Fruit fly (Drosophila melanogaster): ENCODE data around the gene Rtnl1.

The Rtnl1 gene

DNA sequence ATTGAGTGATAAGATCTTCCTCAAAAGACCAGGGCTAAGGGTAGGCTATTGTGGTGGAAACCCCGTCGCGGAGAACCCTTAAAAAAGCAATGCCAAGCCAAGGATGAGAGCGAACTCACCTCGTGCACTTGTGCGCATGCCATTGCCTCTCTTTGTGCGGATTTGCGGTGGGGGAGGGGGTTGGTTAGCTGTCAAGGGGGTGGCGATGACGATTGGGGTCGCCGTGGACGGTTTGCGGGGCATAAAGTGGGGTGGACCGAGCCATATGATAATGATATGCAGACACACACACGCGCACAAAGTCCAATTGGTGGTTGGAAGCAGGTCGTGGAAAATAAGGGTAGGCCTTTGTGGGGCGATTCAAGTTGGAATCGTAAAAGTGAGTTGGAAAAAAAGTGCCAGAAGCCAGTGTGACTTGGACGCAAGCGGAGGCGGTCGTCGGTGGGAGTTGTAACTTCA, 27.9 kb upstream of the Rtnl1 start, which contains the start of the genes CG14042 and SP555:
CG14042 (plus strand) TSS at position 308 of the 459 bp plus-strand sequence.
SP555 (plus strand) TSS at position 308 of the 459 bp plus-strand sequence.
- TF ChIP-seq CG17801 (GFP tag; optimal IDR thresholded peaks at IDR 0.05; ENCODE audit: partially characterized antibody), result no peak

DNA sequence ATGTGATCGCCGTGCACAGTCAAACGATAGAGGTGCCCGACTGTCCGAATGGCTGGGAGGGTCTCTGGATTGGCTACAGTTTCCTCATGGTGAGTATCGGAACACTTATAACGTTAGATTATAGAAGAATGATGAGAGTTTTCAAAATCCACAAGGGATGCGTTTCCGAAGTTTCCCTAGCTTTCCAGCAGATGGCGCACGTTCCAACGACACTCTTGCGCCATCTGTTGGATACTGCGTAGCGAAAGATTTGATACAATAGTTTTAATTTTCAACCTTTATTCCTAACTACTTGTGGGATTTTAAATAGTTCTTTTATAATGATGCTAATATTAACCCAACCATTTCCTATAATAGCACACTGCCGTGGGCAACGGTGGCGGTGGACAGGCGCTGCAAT, 26.6 kb upstream of the Rtnl1 start:
- TF ChIP-seq CG17801 (GFP tag; optimal IDR thresholded peaks at IDR 0.05; ENCODE audit: partially characterized antibody), result no peak

DNA sequence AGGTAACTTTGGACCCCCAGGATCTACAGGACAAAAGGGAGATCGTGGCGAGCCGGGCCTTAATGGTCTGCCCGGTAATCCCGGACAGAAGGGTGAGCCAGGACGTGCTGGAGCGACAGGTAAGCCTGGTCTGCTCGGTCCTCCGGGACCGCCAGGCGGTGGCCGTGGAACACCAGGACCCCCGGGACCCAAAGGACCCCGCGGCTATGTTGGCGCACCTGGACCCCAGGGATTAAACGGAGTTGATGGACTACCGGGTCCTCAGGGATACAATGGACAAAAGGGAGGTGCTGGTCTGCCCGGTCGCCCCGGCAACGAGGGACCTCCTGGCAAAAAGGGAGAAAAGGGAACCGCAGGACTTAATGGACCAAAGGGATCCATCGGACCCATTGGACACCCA, 22.4 kb upstream of the Rtnl1 start:
- no peak for TF ChIP-seq CG17801 (GFP tag; optimal IDR thresholded peaks at IDR 0.05; ENCODE audit: partially characterized antibody)

DNA sequence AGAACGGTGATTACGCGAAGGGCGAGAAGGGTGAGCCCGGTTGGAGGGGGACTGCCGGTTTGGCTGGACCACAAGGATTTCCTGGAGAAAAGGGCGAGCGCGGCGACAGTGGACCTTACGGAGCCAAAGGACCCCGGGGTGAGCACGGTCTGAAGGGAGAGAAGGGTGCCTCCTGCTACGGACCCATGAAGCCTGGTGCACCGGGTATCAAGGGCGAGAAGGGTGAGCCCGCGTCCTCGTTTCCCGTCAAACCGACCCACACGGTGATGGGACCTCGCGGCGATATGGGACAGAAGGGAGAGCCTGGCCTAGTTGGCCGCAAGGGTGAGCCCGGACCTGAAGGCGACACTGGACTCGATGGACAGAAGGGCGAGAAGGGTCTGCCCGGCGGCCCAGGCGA, 21.9 kb upstream of the Rtnl1 start:
- TF ChIP-seq CG17801 (GFP tag; optimal IDR thresholded peaks at IDR 0.05; ENCODE audit: partially characterized antibody), result no peak

DNA sequence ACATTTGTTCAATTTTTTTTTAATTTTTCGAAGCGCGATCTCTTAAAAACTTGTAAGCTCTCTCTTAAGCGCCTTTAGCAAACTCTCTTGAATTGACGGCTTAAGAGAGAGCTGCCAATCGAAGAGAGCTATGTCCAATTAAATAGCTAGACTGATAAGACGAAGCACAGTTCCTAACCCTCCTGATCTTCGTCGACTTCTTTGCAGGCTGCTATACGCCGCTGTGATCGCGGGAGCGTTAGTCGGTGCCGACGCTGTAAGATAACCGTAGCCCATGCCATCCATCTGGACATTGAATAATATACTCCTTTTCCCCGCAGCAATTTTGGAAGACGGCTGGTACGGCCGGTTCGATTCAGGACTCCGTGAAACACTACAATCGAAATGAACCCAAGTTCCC, 21.0 kb upstream of the Rtnl1 start:
- no peak for TF ChIP-seq CG17801 (GFP tag; optimal IDR thresholded peaks at IDR 0.05; ENCODE audit: partially characterized antibody)

DNA sequence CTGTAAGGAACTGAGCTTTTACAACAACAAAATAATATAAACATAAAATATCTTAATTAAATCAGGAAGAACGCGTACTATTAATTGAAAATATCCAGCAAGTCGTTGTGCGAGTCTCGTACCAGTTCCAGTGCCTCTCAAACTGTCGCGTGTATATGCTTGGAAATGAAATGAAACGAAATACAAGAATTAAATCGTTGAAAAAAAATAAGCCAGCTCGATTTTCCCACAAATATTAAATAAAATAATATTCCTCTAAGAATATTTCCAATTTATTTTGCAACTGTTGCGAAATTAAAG, 20.2 kb upstream of the Rtnl1 start:
- no peak for TF ChIP-seq CG17801 (GFP tag; optimal IDR thresholded peaks at IDR 0.05; ENCODE audit: partially characterized antibody)

DNA sequence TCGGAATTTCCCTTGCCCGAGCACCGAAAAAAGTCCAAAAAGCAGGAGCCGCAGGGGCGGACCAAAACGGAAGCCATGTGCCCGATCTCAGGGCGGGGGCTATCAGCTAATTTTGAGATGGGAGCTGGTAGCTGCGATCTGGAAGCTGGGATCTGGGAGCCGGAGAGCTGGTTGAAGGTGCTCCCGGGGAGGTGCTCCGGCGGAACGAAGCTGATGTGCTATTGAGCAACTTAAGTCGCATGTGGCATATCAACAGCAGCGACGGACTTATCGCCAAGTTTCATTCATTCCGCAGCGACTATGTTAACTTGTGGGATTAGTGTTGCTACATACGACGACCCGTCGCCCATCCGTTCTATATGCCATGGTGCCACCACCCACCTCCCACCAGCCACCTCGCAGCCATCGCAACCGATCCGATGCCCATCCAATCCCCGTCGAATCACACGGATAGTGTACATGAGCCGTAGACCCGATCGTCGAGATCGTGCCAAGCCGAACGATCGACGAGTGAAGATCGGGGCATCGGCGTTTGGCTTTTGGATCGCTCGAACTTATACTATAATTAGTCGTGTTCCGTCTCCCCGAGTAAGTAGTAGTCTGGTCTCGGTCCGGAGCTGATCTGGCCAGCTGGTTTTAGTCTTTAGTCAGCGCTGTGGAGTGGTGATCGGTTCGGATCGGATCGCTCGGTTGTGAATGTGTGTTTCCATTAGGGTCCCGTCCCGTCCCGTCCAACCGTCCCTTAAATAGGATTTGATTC, 19.7 kb upstream of the Rtnl1 start, which contains the start of gene Col4a1:
Col4a1 (plus strand) TSS at position 561 of the 760 bp plus-strand sequence.
- no peak for TF ChIP-seq CG17801 (GFP tag; optimal IDR thresholded peaks at IDR 0.05; ENCODE audit: partially characterized antibody)

DNA sequence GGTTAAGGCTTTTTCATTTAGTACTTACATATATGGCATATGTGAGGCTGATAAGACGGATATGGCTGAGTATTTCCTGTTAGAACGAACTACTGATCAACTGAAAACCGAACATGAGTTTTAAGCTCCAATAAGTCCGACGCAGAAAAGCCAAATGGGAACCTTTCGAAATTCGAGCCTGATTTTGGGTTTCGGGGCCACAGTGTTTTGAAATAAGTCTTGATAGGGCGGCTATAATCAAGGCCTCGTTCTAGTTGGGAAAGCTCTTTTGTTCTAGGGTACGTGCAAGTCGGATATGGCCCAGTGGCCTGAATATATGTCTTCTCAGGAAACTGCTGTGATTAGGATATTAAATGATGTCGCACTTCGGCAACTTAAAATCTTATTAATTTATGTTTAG, 18.6 kb upstream of the Rtnl1 start, which contains the start of gene vkg:
vkg (minus strand) TSS at position 101 of the 400 bp plus-strand sequence.
- TF ChIP-seq CG17801 (GFP tag; optimal IDR thresholded peaks at IDR 0.05; ENCODE audit: partially characterized antibody), result no peak

DNA sequence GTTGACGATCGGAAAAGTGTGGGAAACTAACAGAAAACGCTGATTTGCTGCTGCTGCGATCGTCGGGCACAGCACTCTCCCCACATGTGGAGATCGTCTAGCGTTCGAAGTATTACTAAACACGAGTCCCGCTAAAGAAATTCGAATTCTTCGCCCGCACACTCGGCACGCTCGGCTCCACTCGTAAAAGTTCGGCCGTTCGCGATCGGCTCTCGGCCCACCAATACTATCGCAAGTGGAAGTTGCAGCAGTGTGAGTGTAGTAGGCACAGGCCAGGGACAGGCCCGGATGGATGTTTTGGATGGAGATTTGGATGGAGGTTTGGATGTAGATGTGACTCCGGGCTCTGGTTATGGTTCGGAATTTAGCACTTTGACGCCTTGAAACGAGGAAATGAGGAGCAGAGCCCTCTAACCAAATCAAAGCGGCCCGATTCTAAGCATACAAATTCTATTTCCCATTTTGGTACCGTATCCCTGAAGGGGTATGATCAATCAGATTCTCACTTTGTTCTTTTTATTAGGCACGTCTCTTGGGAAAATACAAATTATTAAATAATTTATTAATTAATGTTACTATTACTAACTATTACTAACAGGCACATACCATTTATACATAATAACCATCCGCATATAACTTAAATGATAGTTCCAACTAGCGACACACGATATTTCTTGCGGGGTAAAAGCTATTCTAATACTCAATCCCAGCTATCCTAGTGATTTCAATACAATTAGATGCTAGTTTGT, 18.0 kb upstream of the Rtnl1 start:
- no peak for TF ChIP-seq CG17801 (GFP tag; optimal IDR thresholded peaks at IDR 0.05; ENCODE audit: partially characterized antibody)

DNA sequence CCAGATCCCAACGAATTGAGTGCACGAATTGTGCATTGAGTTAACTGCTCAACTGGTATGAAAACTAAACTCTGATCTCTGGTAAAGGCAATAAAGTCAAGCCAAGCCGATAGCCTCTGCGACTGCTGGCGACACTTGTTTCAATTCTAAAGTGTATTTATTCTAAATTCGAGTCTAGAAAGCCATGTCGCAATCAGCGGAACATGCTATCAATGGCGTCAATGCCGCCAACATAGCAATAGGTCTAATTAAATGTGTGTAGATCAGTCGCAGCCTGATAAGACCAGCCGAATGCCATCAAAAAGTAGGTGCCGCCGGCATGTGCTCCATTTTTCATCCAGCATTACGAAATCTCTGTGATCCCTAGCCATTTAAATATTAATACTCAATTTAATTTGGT, 16.0 kb upstream of the Rtnl1 start:
- TF ChIP-seq CG17801 (GFP tag; optimal IDR thresholded peaks at IDR 0.05; ENCODE audit: partially characterized antibody), result no peak

DNA sequence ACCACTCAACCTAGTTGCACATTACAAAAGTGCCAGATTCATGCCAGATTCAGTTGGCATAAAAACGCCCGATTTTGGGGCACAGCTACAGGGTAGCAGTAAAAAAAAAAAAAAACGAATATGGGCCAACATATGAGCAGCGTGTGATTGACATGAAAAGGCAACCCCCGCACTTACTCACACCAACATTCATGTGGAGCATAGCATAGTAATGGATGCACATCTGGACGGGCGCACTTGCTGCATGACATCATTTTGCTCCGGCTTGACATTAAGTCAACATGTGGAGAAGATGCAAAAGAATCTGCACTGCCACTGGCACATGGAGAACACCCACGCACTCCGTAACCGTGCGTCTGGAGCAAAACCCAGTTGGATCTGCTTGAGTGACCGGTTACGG, 13.1 kb upstream of the Rtnl1 start:
- no peak for TF ChIP-seq CG17801 (GFP tag; optimal IDR thresholded peaks at IDR 0.05; ENCODE audit: partially characterized antibody)

DNA sequence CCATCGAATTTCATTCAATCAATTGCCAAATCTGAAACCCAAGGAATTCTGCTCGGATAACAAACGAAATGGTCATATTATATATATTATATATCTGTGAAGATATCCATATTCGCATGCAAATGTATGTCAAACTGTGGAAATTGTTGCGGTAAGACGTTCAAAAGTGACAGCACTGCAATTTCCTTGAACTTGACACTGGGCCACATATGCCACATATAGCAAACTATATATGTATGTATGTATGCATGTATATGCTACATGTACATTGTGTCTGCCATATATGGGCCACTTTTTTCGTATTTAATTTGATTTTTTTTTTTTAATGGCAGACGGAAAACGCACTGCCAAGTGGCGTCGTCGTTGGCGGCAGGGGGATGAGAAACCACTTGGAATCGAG, 11.0 kb upstream of the Rtnl1 start:
- TF ChIP-seq CG17801 (GFP tag; optimal IDR thresholded peaks at IDR 0.05; ENCODE audit: partially characterized antibody), result no peak

DNA sequence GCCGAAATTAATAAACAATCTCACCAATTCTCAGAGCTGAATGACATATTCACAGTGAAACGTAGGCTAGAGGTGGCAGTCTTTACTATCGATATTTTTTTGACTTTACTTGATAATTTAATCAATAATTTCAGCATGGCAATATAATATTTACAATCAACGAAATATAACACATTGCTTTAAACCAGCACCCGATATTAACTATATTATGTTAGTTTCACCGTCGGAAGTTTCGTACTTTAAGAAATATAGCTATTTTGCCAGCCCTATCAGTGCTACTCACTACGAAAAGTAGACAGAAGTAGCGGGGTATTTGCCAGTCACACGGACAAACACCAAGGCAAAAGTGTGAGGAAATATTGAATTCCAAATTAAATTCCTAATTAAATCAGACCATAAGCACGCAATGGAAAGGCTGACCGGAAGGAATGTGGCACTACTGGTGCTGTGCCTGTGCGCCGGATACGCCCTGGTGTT, 1.3 kb upstream of the Rtnl1 start, which contains the start of the genes CG31917, Tfb5 and SelT:
CG31917 (minus strand) TSS at position 51 of the 477 bp plus-strand sequence.
Tfb5 (minus strand) TSS at position 51 of the 477 bp plus-strand sequence.
SelT (plus strand) TSS at position 139 of the 477 bp plus-strand sequence.
- TF ChIP-seq CG17801 (GFP tag; optimal IDR thresholded peaks at IDR 0.05; ENCODE audit: partially characterized antibody), result peak; percentile 73

DNA sequence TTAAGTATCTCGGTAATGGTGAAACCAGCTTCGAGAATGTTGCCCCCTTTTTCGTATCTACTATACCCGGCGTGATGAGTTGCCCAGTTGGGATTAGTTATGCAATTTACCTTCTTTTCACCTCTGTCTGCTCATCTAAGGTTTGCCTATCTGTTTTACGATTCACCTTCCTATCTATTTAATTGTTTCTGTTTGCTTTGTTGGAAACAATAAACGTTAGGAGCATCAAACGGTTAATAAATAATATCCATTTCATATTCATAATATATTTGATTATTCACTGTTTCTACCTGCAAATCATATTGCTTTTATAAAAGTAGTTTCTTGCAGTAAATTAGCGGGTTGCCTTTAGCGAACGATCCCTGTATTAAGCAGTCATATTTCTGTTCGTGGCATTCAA, 2.3 kb downstream of the Rtnl1 start:
- TF ChIP-seq CG17801 (GFP tag; optimal IDR thresholded peaks at IDR 0.05; ENCODE audit: partially characterized antibody), result peak; percentile 52

DNA sequence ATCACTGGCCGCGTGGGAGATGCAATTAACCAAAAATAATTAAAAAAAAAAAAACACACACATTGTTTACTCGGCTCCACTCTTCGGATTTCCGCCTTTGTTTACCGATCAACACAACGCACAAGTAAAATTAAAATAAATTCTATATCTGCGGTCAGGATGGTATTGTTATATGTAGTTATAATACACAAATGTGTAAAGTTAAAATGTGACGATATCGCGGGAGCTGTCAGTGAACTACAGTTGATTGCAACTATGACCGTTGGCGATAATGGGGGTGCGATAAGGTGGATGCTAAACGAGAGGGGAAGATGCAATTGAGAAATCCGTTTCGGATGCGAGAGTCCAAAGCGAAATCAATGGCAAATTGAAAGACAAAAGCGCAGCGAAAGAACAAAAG, 3.2 kb downstream of the Rtnl1 start:
- TF ChIP-seq CG17801 (GFP tag; optimal IDR thresholded peaks at IDR 0.05; ENCODE audit: partially characterized antibody), result no peak

DNA sequence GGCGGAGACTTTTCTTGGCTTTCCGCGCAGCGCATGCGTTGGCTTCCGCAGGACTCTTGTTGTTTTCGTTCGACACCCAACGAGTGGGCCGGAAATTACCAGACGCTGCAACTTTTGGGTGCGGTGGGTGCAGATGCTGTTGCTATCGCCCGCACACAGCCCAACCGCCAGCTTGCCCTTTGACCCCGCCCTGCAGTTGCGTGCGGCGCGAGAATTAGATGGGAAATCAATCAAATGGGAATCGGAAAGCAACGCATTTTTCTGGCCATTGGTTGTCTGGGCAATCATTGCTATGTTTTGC, 4.1 kb downstream of the Rtnl1 start:
- TF ChIP-seq CG17801 (GFP tag; optimal IDR thresholded peaks at IDR 0.05; ENCODE audit: partially characterized antibody), result no peak

All from ovary, adult (tissue).